Worm (Caenorhabditis elegans) whole organism, late embryonic: ENCODE measurements around the gene cdc-42.

Experiments
- F13H6.1 ChIP-seq: sonication (generic microtip); optimal IDR thresholded peaks from 2 replicates; lab custom pipeline; 2016; ENCODE audit warnings: missing genetic modification characterization, missing compliant biosample characterization
- ama-1 ChIP-seq: fragments of 150-350 bp; optimal IDR thresholded peaks from 2 replicates; lab custom pipeline; 2014
- ceh-18 ChIP-seq: sonication (generic microtip); optimal IDR thresholded peaks from 2 replicates; lab custom pipeline; 2016; ENCODE audit warnings: missing genetic modification characterization, missing compliant biosample characterization
- ceh-30 ChIP-seq: fragments of 150-350 bp; optimal IDR thresholded peaks from 2 replicates; lab custom pipeline; 2014; ENCODE audit warnings: missing biosample characterization, missing genetic modification characterization
- dve-1 ChIP-seq: sonication (generic microtip); optimal IDR thresholded peaks from 2 replicates; lab custom pipeline; 2017; ENCODE audit warnings: antibody characterized with exemption, mild to moderate bottlenecking, missing genetic modification characterization, missing compliant biosample characterization
- ets-4 ChIP-seq: sonication (generic microtip); optimal IDR thresholded peaks from 2 replicates; lab custom pipeline; 2016; ENCODE audit warnings: missing genetic modification characterization, missing compliant biosample characterization
- fkh-6 ChIP-seq: sonication (generic microtip); optimal IDR thresholded peaks from 2 replicates; lab custom pipeline; 2016; ENCODE audit warnings: missing genetic modification characterization, missing compliant biosample characterization
- hlh-30 ChIP-seq: sonication (generic microtip); optimal IDR thresholded peaks from 2 replicates; lab custom pipeline; 2017; ENCODE audit warnings: antibody characterized with exemption, missing genetic modification characterization, missing compliant biosample characterization; ENCODE audit not compliant: insufficient read depth
- nhr-11 ChIP-seq: fragments of 150-350 bp; optimal IDR thresholded peaks from 2 replicates; lab custom pipeline; 2014; ENCODE audit warnings: missing biosample characterization, missing genetic modification characterization
- npax-4 ChIP-seq: sonication (generic microtip); optimal IDR thresholded peaks from 2 replicates; lab custom pipeline; 2016; ENCODE audit warnings: missing genetic modification characterization, missing compliant biosample characterization
- pha-4 ChIP-seq: fragments of 150-350 bp; optimal IDR thresholded peaks from 2 replicates; lab custom pipeline; 2018; ENCODE audit warnings: missing biosample characterization, missing genetic modification reagents, missing genetic modification characterization
- sdc-2 ChIP-seq: sonication (generic microtip); optimal IDR thresholded peaks from 2 replicates; lab custom pipeline; 2016; ENCODE audit warnings: missing genotype, missing genetic modification characterization, missing compliant biosample characterization
- tbx-2 ChIP-seq: sonication (generic microtip); optimal IDR thresholded peaks from 2 replicates; lab custom pipeline; 2016; ENCODE audit warnings: missing genetic modification characterization, missing compliant biosample characterization

DNA sequence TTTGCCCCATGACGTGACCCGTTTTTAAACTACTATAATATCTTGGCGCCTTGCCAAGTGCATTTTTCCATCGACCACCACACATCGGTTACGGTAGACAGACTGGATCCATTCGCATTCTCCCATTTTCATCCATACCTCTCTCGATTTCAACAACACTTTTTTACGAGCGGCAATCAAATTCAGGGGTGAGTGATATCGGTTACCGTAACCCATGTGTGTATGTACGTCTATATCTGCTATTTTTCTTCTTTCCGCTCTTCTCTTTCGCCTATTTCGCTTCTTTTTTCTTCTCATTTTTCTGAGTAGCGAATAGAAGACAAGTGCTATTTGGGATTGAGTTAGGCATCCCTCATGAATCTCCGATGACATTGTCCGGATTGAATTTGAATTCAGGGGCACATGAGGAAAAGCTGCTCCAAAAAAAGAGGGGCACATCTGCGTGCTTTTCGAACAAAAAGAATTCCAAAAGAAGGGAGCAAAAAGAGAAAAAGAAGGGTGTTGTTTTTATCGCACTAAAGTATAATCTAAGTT is 15.5 kb downstream of the cdc-42 start:
- TF ChIP-seq fkh-6 (no peak), dve-1 (tag; lab: Kevin White, UChicago) (no peak), sdc-2 (tag; lab: Kevin White, UChicago) (no peak), nhr-11 (tag; lab: Kevin White, UChicago) (no peak), ceh-30 (no peak), tbx-2 (tag; lab: Kevin White, UChicago) (no peak), ama-1 (lab: Kevin White, UChicago) (no peak), pha-4 (tag; lab: Kevin White, UChicago) (no peak), npax-4 (tag; lab: Kevin White, UChicago) (no peak), ceh-18 (tag; lab: Kevin White, UChicago) (no peak), hlh-30 (no peak), ets-4 (no peak), F13H6.1 (tag; lab: Kevin White, UChicago) (no peak)
